Fruit fly (Drosophila melanogaster) whole organism, prepupa: ENCODE measurements around the gene slmo.

ENCODE experiments used
- Blimp-1 ChIP-seq: fragments of 200-800 bp; sonication (Bioruptor generic); optimal IDR thresholded peaks from 3 replicates; lab custom pipeline; 2017; ENCODE audit warnings: missing biosample characterization, missing genetic modification characterization, mild to moderate bottlenecking, moderate library complexity, missing genetic modification reagents
- CG10669 ChIP-seq: fragments of 200-800 bp; sonication (Bioruptor generic); optimal IDR thresholded peaks from 3 replicates; lab custom pipeline; 2018; ENCODE audit warnings: missing biosample characterization, mild to moderate bottlenecking, missing genetic modification characterization, moderate library complexity
- CG11762 ChIP-seq: fragments of 200-800 bp; sonication (Bioruptor generic); optimal IDR thresholded peaks from 3 replicates; lab custom pipeline; 2016; ENCODE audit warnings: missing biosample characterization, missing genetic modification characterization; ENCODE audit not compliant: insufficient read depth
- CG11902 ChIP-seq: fragments of 200-800 bp; sonication (Bioruptor generic); optimal IDR thresholded peaks from 3 replicates; lab custom pipeline; 2016; ENCODE audit warnings: missing biosample characterization, missing genetic modification characterization
- CG15336 ChIP-seq: fragments of 200-800 bp; sonication (Bioruptor generic); IDR thresholded peaks from 2 replicates; pipeline ENCODE4 v1.3.6; 2022; ENCODE audit warnings: missing biosample characterization, missing genetic modification characterization
- CG1621 ChIP-seq: fragments of 200-800 bp; sonication (Bioruptor generic); optimal IDR thresholded peaks from 3 replicates; lab custom pipeline; 2018; ENCODE audit warnings: missing biosample characterization, mild to moderate bottlenecking, missing genetic modification characterization
- CG16779 ChIP-seq: fragments of 200-800 bp; sonication (Bioruptor generic); optimal IDR thresholded peaks from 3 replicates; lab custom pipeline; 2017; ENCODE audit warnings: missing biosample characterization, mild to moderate bottlenecking, missing genetic modification characterization
- CG3032 ChIP-seq: fragments of 200-800 bp; optimal IDR thresholded peaks from 2 replicates; lab custom pipeline; 2019; ENCODE audit warnings: missing biosample characterization, mild to moderate bottlenecking, missing genetic modification characterization, moderate library complexity
- CG31627 ChIP-seq: fragments of 200-800 bp; sonication (Bioruptor generic); optimal IDR thresholded peaks from 3 replicates; lab custom pipeline; 2016; ENCODE audit warnings: missing biosample characterization, missing genetic modification characterization
- CG32006 ChIP-seq: fragments of 200-800 bp; sonication (Bioruptor generic); optimal IDR thresholded peaks from 3 replicates; lab custom pipeline; 2017; ENCODE audit warnings: missing biosample characterization, mild to moderate bottlenecking, missing genetic modification characterization
- CG34406 ChIP-seq: fragments of 200-800 bp; sonication (Bioruptor generic); optimal IDR thresholded peaks from 3 replicates; lab custom pipeline; 2016; ENCODE audit warnings: missing biosample characterization, missing genetic modification characterization
- CG3919 ChIP-seq: fragments of 200-800 bp; sonication (Bioruptor generic); optimal IDR thresholded peaks from 3 replicates; lab custom pipeline; 2016; ENCODE audit warnings: missing biosample characterization, missing genetic modification characterization
- CG6276 ChIP-seq: fragments of 200-800 bp; sonication (Bioruptor generic); optimal IDR thresholded peaks from 2 replicates; lab custom pipeline; 2017; ENCODE audit warnings: missing biosample characterization, mild to moderate bottlenecking, missing genetic modification characterization
- CG6792 ChIP-seq: fragments of 200-800 bp; sonication (Bioruptor generic); optimal IDR thresholded peaks from 3 replicates; lab custom pipeline; 2016; ENCODE audit warnings: missing biosample characterization, missing genetic modification characterization
- CG6808 ChIP-seq: fragments of 200-800 bp; sonication (Bioruptor generic); optimal IDR thresholded peaks from 3 replicates; lab custom pipeline; 2017; ENCODE audit warnings: missing biosample characterization, missing genetic modification characterization, mild to moderate bottlenecking, moderate library complexity, missing genetic modification reagents
- CG6854 ChIP-seq: fragments of 200-800 bp; sonication (Bioruptor generic); optimal IDR thresholded peaks from 2 replicates; lab custom pipeline; 2017; ENCODE audit warnings: missing biosample characterization, mild to moderate bottlenecking, missing genetic modification characterization
- CG8119 ChIP-seq: fragments of 200-800 bp; sonication (Bioruptor generic); IDR thresholded peaks from 3 replicates; pipeline ENCODE4 v1.3.6; 2022; ENCODE audit warnings: missing biosample characterization, missing genetic modification characterization
- CG8319 ChIP-seq: fragments of 200-800 bp; sonication (Bioruptor generic); optimal IDR thresholded peaks from 3 replicates; lab custom pipeline; 2016; ENCODE audit warnings: missing biosample characterization, missing genetic modification characterization
- Eip75B ChIP-seq: fragments of 200-800 bp; sonication (Bioruptor generic); optimal IDR thresholded peaks from 3 replicates; lab custom pipeline; 2016; ENCODE audit warnings: missing biosample characterization, missing genetic modification characterization
- Eip78C ChIP-seq: fragments of 200-800 bp; sonication (Bioruptor generic); peaks from one replicate; lab custom pipeline; 2016; ENCODE audit warnings: missing biosample characterization, missing genetic modification characterization
- Ets21C ChIP-seq: fragments of 200-800 bp; sonication (Bioruptor generic); optimal IDR thresholded peaks from 3 replicates; lab custom pipeline; 2016; ENCODE audit warnings: missing biosample characterization, missing genetic modification characterization
- Hr38 ChIP-seq: sonication (Bioruptor generic); optimal IDR thresholded peaks from 2 replicates; lab custom pipeline; 2016; ENCODE audit warnings: missing biosample characterization, missing genetic modification characterization
- Lpt ChIP-seq: fragments of 200-800 bp; sonication (Bioruptor generic); optimal IDR thresholded peaks from 3 replicates; lab custom pipeline; 2016; ENCODE audit warnings: missing biosample characterization, missing genetic modification characterization
- Smox ChIP-seq: fragments of 200-800 bp; sonication (Bioruptor generic); optimal IDR thresholded peaks from 3 replicates; lab custom pipeline; 2016; ENCODE audit warnings: missing biosample characterization, missing genetic modification characterization
- Sox102F ChIP-seq: fragments of 200-800 bp; sonication (Bioruptor generic); optimal IDR thresholded peaks from 2 replicates; lab custom pipeline; 2016; ENCODE audit warnings: missing biosample characterization, mild to moderate bottlenecking, missing genetic modification characterization
- Sox14 ChIP-seq: fragments of 200-800 bp; sonication (Bioruptor generic); optimal IDR thresholded peaks from 3 replicates; lab custom pipeline; 2016; ENCODE audit warnings: missing biosample characterization, missing genetic modification characterization
- Sox15 ChIP-seq: fragments of 200-800 bp; sonication (Bioruptor generic); optimal IDR thresholded peaks from 3 replicates; lab custom pipeline; 2016; ENCODE audit warnings: missing biosample characterization, missing genetic modification characterization
- achi ChIP-seq: fragments of 200-800 bp; sonication (Bioruptor generic); optimal IDR thresholded peaks from 3 replicates; lab custom pipeline; 2016; ENCODE audit warnings: missing biosample characterization, missing genetic modification characterization
- acj6 ChIP-seq: fragments of 200-800 bp; sonication (Bioruptor generic); optimal IDR thresholded peaks from 3 replicates; lab custom pipeline; 2016; ENCODE audit warnings: missing biosample characterization, missing genetic modification characterization
- dac ChIP-seq: fragments of 200-800 bp; sonication (Bioruptor generic); optimal IDR thresholded peaks from 2 replicates; lab custom pipeline; 2017; ENCODE audit warnings: missing biosample characterization, mild to moderate bottlenecking, missing genetic modification characterization
- dsx ChIP-seq: fragments of 200-800 bp; optimal IDR thresholded peaks from 3 replicates; lab custom pipeline; 2019; ENCODE audit warnings: missing biosample characterization, mild to moderate bottlenecking, missing genetic modification characterization, moderate library complexity; ENCODE audit not compliant: poor library complexity, severe bottlenecking
- eg ChIP-seq: fragments of 200-800 bp; sonication (Bioruptor generic); IDR thresholded peaks from 3 replicates; pipeline ENCODE4 v1.3.6; 2022; ENCODE audit warnings: missing biosample characterization, missing genetic modification characterization
- esn ChIP-seq: fragments of 200-800 bp; sonication (Bioruptor generic); optimal IDR thresholded peaks from 2 replicates; lab custom pipeline; 2016; ENCODE audit warnings: missing biosample characterization, mild to moderate bottlenecking, missing genetic modification characterization, moderate library complexity
- fd59A ChIP-seq: fragments of 200-800 bp; sonication (Bioruptor generic); optimal IDR thresholded peaks from 2 replicates; lab custom pipeline; 2017; ENCODE audit warnings: missing biosample characterization, mild to moderate bottlenecking, missing genetic modification characterization, missing genetic modification reagents
- fd85E ChIP-seq: fragments of 200-800 bp; sonication (Bioruptor generic); optimal IDR thresholded peaks from 3 replicates; lab custom pipeline; 2016; ENCODE audit warnings: missing biosample characterization, missing genetic modification characterization
- fkh ChIP-seq: fragments of 200-800 bp; sonication (Bioruptor generic); optimal IDR thresholded peaks from 3 replicates; lab custom pipeline; 2017; ENCODE audit warnings: missing biosample characterization, mild to moderate bottlenecking, missing genetic modification characterization, moderate library complexity
- lz ChIP-seq: fragments of 200-800 bp; sonication (Bioruptor generic); optimal IDR thresholded peaks from 3 replicates; lab custom pipeline; 2016; ENCODE audit warnings: missing biosample characterization, missing genetic modification characterization
- net ChIP-seq: fragments of 200-800 bp; sonication (Bioruptor generic); optimal IDR thresholded peaks from 3 replicates; lab custom pipeline; 2016; ENCODE audit warnings: missing biosample characterization, missing genetic modification characterization
- pdm3 ChIP-seq: fragments of 200-800 bp; sonication (Bioruptor generic); optimal IDR thresholded peaks from 3 replicates; lab custom pipeline; 2016; ENCODE audit warnings: missing biosample characterization, missing genetic modification characterization
- salr ChIP-seq, 2 experiments: fragments of 200-800 bp; sonication (Bioruptor generic); optimal IDR thresholded peaks; 3 replicates each; lab custom pipeline; 2016 to 2018; ENCODE audit warnings: missing biosample characterization in 2 of 2, missing genetic modification characterization in 2 of 2, mild to moderate bottlenecking in 1 of 2
- spab ChIP-seq: fragments of 200-800 bp; sonication (Bioruptor generic); optimal IDR thresholded peaks from 2 replicates; lab custom pipeline; 2017; ENCODE audit warnings: missing biosample characterization, mild to moderate bottlenecking, missing genetic modification characterization, missing genetic modification reagents
- ss ChIP-seq, 2 experiments: fragments of 200-800 bp; sonication (Bioruptor generic); optimal IDR thresholded peaks; 2 replicates in 1 of 2; 3 replicates in 1 of 2; lab custom pipeline; 2017 to 2018; ENCODE audit warnings: mild to moderate bottlenecking in 2 of 2, missing biosample characterization in 2 of 2, missing genetic modification characterization in 2 of 2, moderate library complexity in 1 of 2
- svp ChIP-seq: fragments of 200-800 bp; sonication (Bioruptor generic); peaks from one replicate; lab custom pipeline; 2016; ENCODE audit warnings: missing biosample characterization, missing genetic modification characterization
- vri ChIP-seq: fragments of 200-800 bp; sonication (Bioruptor generic); optimal IDR thresholded peaks from 3 replicates; lab custom pipeline; 2016; ENCODE audit warnings: missing biosample characterization, mild to moderate bottlenecking, missing genetic modification characterization

slmo gene

DNA sequence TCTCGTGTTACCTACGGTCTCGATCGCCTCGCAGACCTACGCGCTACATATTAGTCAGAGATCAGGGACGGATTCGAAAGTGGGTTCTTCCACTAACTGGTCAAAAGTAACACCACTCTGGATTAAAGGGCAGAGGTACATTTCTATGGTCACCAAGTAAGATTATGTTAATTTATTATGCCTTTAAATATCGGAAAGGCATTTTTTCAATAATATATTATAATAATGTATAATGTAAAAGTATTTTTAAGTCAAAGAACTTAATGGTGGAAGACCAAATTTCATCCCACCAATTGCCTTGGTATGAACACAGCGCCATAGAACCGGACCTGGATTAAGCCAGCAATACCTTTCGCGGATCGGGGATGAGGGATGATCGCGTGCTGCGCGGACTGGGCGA, 25.7 kb downstream of the slmo start (continued):
- TF ChIP-seq Smox (GFP tag; lab: Kevin White, UChicago) (peak; percentile 21), CG6276 (GFP tag; lab: Kevin White, UChicago) (peak; percentile 37), salr (GFP tag; optimal IDR thresholded peaks at IDR 0.05; lab: Kevin White, UChicago) (peak; percentile 9 to 27), Lpt (GFP tag; lab: Kevin White, UChicago) (peak; percentile 38), CG34406 (GFP tag; lab: Kevin White, UChicago) (peak; percentile 61), CG11902 (GFP tag; lab: Kevin White, UChicago) (peak; percentile 78), CG1621 (tag; lab: Kevin White, UChicago) (peak; percentile 16), Hr38 (no peak), esn (peak; percentile 33), CG31627 (GFP tag; lab: Kevin White, UChicago) (peak; percentile 42), ss (GFP tag; optimal IDR thresholded peaks at IDR 0.05; lab: Kevin White, UChicago) (peak; percentile 85 to 89), CG15336 (GFP tag; lab: Robert Waterston, UW) (no peak)

dm6 chr2L:6020535-6020934, 28.0 kb downstream of the slmo start, which contains the start of gene CG13996:
CG13996 (plus strand) TSS chr2L:6020835.
- TF ChIP-seq CG1621 (tag; lab: Kevin White, UChicago), result no peak

DNA sequence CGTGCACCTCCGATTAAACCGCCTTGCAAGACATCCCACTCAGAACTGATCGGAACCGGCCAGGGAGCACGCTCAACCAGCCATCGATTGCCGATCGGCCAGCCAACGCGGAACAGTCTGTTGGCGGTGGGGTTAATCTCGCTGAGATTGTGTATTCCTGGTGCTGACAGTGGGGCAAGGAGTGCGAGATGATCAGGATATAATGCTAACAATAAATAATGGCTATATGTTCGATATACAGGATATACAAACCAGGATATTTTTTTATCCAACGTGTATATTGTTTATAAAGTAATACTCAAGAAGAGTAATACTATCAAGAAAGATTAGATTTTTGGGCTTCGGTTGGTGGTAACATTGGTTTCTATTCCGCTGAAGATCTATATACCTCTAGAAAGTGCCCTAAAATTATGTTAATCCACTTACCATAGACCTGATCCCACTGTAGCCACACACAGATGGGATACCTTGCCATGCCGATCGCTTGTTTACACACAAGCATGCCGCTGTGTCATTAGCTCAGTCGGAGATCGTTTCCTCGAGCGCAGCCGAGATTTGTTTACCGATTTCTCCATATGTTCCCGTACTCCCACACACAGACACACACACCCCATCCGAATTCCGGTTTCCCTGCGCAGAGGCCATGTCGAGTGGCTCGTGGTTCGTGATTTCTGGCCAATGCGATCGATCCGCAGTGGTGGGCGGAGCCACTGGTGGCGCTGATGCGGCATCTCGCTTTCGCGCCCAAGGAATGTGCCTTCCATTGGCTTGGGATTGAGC, 29.0 kb downstream of the slmo start, which contains the start of gene H2.0:
TSS of gene H2.0 (minus strand) at position 51 of the 780 bp plus-strand sequence.
- TF ChIP-seq net (peak; percentile 58), achi (GFP tag; lab: Kevin White, UChicago) (peak; percentile 73), Ets21C (GFP tag; lab: Kevin White, UChicago) (peak; percentile 67), dac (GFP tag; lab: Kevin White, UChicago) (peak; percentile 42), CG16779 (tag; lab: Kevin White, UChicago) (no peak), Blimp-1 (peak; percentile 32), CG32006 (GFP tag; lab: Kevin White, UChicago) (peak; percentile 81), CG6792 (GFP tag; lab: Kevin White, UChicago) (peak; percentile 70), CG8119 (GFP tag; lab: Robert Waterston, UW) (peak; percentile 71), CG6854 (GFP tag; lab: Kevin White, UChicago) (no peak), CG31627 (GFP tag; lab: Kevin White, UChicago) (peak; percentile 59), Sox14 (GFP tag; lab: Kevin White, UChicago) (peak; percentile 75), CG15336 (GFP tag; lab: Robert Waterston, UW) (peak; percentile 68), Eip75B (peak; percentile 51), Sox15 (peak; percentile 26), acj6 (GFP tag; lab: Kevin White, UChicago) (peak; percentile 68), dsx (no peak), CG11762 (GFP tag; lab: Kevin White, UChicago) (peak; percentile 37), CG3032 (tag; lab: Kevin White, UChicago) (no peak), CG6808 (GFP tag; lab: Kevin White, UChicago) (peak; percentile 59), vri (GFP tag; lab: Kevin White, UChicago) (peak; percentile 51), fd85E (GFP tag; lab: Kevin White, UChicago) (no peak), eg (0 out of 3 replicates have a peak, but pooled peaks have one; percentile 8), pdm3 (GFP tag; lab: Kevin White, UChicago) (peak; percentile 53), fkh (GFP tag; lab: Kevin White, UChicago) (peak; percentile 76), esn (peak; percentile 79), svp (GFP tag; lab: Kevin White, UChicago) (peak; percentile 91), Lpt (GFP tag; lab: Kevin White, UChicago) (peak; percentile 49), Eip78C (GFP tag; lab: Kevin White, UChicago) (peak; percentile 93), CG8319 (GFP tag; lab: Kevin White, UChicago) (peak; percentile 28), salr (GFP tag; optimal IDR thresholded peaks at IDR 0.05; lab: Kevin White, UChicago) (peak in 1 of 2 experiments; percentile 64), lz (GFP tag; lab: Kevin White, UChicago) (peak; percentile 75), spab (GFP tag; lab: Kevin White, UChicago) (peak; percentile 63), Smox (GFP tag; lab: Kevin White, UChicago) (peak; percentile 69), CG10669 (GFP tag; lab: Kevin White, UChicago) (peak; percentile 67), CG3919 (GFP tag; lab: Kevin White, UChicago) (peak; percentile 81), Sox102F (GFP tag; lab: Kevin White, UChicago) (peak; percentile 55), fd59A (GFP tag; lab: Kevin White, UChicago) (peak; percentile 64)
